Fruit fly (Drosophila melanogaster) Kc167 (cell line): Measurements from ENCODE around the gene CG31010.

Experiments
- Myc ChIP-seq: fragments of >200 bp; optimal IDR thresholded peaks from 2 replicates; lab custom pipeline; 2017; ENCODE audit warnings: missing external identifiers
- Sin3A ChIP-seq: fragments of >200 bp; optimal IDR thresholded peaks from 2 replicates; lab custom pipeline; 2018; ENCODE audit warnings: missing external identifiers
- h ChIP-seq: fragments of >200 bp; optimal IDR thresholded peaks from 3 replicates; lab custom pipeline; 2018; ENCODE audit warnings: missing external identifiers
- insv ChIP-seq: fragments of >200 bp; optimal IDR thresholded peaks from 3 replicates; lab custom pipeline; 2018; ENCODE audit warnings: missing external identifiers
- psq ChIP-seq: fragments of >200 bp; optimal IDR thresholded peaks from 2 replicates; lab custom pipeline; 2017; ENCODE audit warnings: missing external identifiers
- ttk ChIP-seq: sonication (Bioruptor generic); optimal IDR thresholded peaks from 2 replicates; lab custom pipeline; 2017; ENCODE audit warnings: missing external identifiers

The CG31010 gene

DNA sequence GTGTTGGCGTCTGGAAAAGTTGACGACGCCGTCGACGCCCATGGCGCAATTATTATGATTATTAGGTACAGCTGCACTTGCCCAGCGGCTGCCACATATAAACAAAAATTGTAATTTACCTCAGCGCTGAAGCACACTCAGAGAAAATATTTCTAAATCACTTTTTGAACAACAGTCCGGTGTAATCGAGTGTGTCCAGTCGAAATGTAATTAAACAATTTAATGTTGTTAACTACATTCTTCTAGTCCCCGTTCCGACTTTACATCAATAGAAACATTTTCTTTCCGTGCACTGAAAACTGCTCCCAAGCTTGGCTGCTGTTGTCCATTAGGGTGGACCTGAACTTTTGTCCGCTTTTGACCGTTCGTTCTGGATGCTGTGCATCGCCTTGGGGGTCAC, 23.1 kb upstream of the CG31010 start:
- TF ChIP-seq ttk (lab: Kevin White, UChicago) = no peak
- no peak for TF ChIP-seq Myc
- no peak for TF ChIP-seq Sin3A (lab: Kevin White, UChicago)
- no peak for TF ChIP-seq h (lab: Kevin White, UChicago)
- TF ChIP-seq psq (lab: Kevin White, UChicago) = no peak
- no peak for TF ChIP-seq insv (lab: Kevin White, UChicago)

- no peak for TF ChIP-seq Myc
- no peak for TF ChIP-seq h (lab: Kevin White, UChicago)
- TF ChIP-seq Sin3A (lab: Kevin White, UChicago) = no peak
- TF ChIP-seq psq (lab: Kevin White, UChicago) = no peak
- no peak for TF ChIP-seq insv (lab: Kevin White, UChicago)
- TF ChIP-seq ttk (lab: Kevin White, UChicago) = no peak
These were observed 19.9 kb upstream of the CG31010 start, which contains the start of gene eIF4H2 for dm6 chr3R:30725787-30726186. Gene eIF4H2 (plus strand): TSS chr3R:30726087.

DNA sequence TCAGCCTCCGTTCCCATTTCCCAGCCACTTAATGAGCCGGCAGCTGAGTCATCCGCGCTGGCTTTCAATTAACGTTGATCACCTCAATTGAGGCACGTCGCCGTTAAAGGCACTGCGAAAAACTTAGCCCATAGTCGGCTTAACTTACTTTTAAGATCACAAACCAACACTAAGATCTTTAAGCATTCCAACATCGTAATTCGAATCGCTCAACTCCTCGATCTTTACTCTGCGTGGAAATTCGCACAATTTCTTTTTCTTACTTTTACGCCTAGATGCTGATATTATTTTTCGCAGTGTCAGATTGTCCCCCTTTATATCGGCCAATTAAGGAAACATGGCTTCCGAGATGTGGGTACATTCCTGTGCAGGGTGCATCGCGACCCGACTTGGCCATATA, 16.5 kb upstream of the CG31010 start:
- TF ChIP-seq insv (lab: Kevin White, UChicago) (no peak), Myc (no peak), ttk (lab: Kevin White, UChicago) (no peak), Sin3A (lab: Kevin White, UChicago) (no peak), psq (lab: Kevin White, UChicago) (no peak), h (lab: Kevin White, UChicago) (no peak)

- TF ChIP-seq Myc (no peak), h (lab: Kevin White, UChicago) (no peak)
These were observed 15.4 kb upstream of the CG31010 start for dm6 chr3R:30721215-30721862.

dm6 chr3R:30718442-30718841, 12.5 kb upstream of the CG31010 start:
- TF ChIP-seq psq (lab: Kevin White, UChicago) (no peak), Sin3A (lab: Kevin White, UChicago) (no peak), Myc (no peak), h (lab: Kevin White, UChicago) (no peak), ttk (lab: Kevin White, UChicago) (no peak), insv (lab: Kevin White, UChicago) (no peak)

DNA sequence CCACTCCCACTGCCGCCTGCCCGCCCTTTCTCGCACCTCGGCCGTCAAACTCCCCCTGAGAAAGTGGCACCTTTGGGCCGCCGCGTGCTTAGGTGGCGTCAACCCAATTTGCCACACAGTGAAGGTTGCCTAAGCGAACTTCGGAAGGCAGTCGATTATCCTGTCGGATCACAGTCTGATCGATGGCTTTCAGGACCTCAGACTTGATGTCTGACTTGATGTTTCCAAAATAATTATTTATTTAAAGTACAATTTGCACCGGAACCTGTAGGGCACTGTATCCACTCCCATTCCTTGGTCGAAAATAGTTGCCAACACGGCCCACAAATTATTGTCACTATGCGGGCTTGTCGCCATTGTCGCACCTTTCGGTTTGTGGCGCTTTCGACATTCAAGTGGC, 8.5 kb upstream of the CG31010 start:
- no peak for TF ChIP-seq h (lab: Kevin White, UChicago)
- no peak for TF ChIP-seq psq (lab: Kevin White, UChicago)
- no peak for TF ChIP-seq Sin3A (lab: Kevin White, UChicago)
- TF ChIP-seq insv (lab: Kevin White, UChicago) = no peak
- TF ChIP-seq ttk (lab: Kevin White, UChicago) = no peak
- TF ChIP-seq Myc = no peak

DNA sequence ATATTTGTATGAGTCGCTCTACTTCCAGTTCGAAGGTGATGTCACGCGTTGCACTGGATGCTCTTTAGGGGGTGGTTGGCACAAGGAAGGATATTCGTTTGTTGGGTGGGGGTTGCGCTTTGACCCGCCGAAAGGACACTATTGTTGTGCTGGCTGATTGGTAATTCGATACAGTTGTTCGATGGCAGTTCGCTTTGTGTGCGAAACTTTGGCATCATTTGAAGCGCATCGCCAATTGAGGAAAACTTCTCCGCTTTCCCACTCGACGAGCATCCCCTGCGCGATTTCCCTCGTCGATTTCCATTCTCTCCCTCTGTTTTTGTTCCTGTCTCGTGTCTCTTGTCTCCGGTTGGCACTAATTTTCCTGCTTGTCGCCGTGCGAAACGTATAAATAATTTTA, 4.5 kb upstream of the CG31010 start:
- no peak for TF ChIP-seq psq (lab: Kevin White, UChicago)
- TF ChIP-seq h (lab: Kevin White, UChicago) = no peak
- TF ChIP-seq ttk (lab: Kevin White, UChicago) = no peak
- TF ChIP-seq Sin3A (lab: Kevin White, UChicago) = no peak
- no peak for TF ChIP-seq Myc
- TF ChIP-seq insv (lab: Kevin White, UChicago) = no peak

- TF ChIP-seq psq (lab: Kevin White, UChicago) (no peak), Sin3A (lab: Kevin White, UChicago) (no peak), Myc (no peak), h (lab: Kevin White, UChicago) (no peak), ttk (lab: Kevin White, UChicago) (no peak), insv (lab: Kevin White, UChicago) (no peak)
These were observed 3.3 kb upstream of the CG31010 start for dm6 chr3R:30709270-30709669.

- TF ChIP-seq ttk (lab: Kevin White, UChicago) (no peak), insv (lab: Kevin White, UChicago) (no peak), Sin3A (lab: Kevin White, UChicago) (no peak), Myc (no peak), psq (lab: Kevin White, UChicago) (no peak), h (lab: Kevin White, UChicago) (no peak)
These were observed 6.8 kb downstream of the CG31010 start for dm6 chr3R:30699165-30699564.

- TF ChIP-seq Sin3A (lab: Kevin White, UChicago) (no peak), h (lab: Kevin White, UChicago) (no peak), Myc (no peak), ttk (lab: Kevin White, UChicago) (no peak), insv (lab: Kevin White, UChicago) (no peak), psq (lab: Kevin White, UChicago) (no peak)
These were observed 8.9 kb downstream of the CG31010 start, which contains the start of gene Pka-C2 for dm6 chr3R:30697038-30697437. Gene Pka-C2 (minus strand): TSS chr3R:30697138.

- TF ChIP-seq ttk (lab: Kevin White, UChicago) (no peak), psq (lab: Kevin White, UChicago) (no peak), Myc (no peak), Sin3A (lab: Kevin White, UChicago) (no peak), h (lab: Kevin White, UChicago) (no peak), insv (lab: Kevin White, UChicago) (no peak)
These were observed 10.5 kb downstream of the CG31010 start, which contains the start of gene CG12069 for dm6 chr3R:30695398-30695797. Gene CG12069 (minus strand): TSS chr3R:30695498.

dm6 chr3R:30690251-30690650, 15.7 kb downstream of the CG31010 start, which contains the start of gene Spn100A:
Gene Spn100A (plus strand): TSS chr3R:30690642.
- TF ChIP-seq h (lab: Kevin White, UChicago) (no peak), ttk (lab: Kevin White, UChicago) (no peak)
